Fruit fly (Drosophila melanogaster) whole organism, embryonic: ENCODE measurements around the gene IntS6.
A peak's percentile ranks its signal among the peaks of the same experiment; 100 is the strongest.

Experiments used
- Aef1 ChIP-seq: fragments of 200-800 bp; sonication (Bioruptor generic); IDR thresholded peaks from 3 replicates; pipeline ENCODE4 v1.3.6; 2022; ENCODE audit warnings: missing biosample characterization, missing genetic modification characterization
- Atf6 ChIP-seq: fragments of 200-800 bp; sonication (Bioruptor generic); IDR thresholded peaks from 2 replicates; pipeline ENCODE4 v1.3.6; 2022; ENCODE audit warnings: missing biosample characterization, missing genetic modification characterization
- Bdp1 ChIP-seq: fragments of 200-800 bp; sonication (Bioruptor generic); optimal IDR thresholded peaks from 3 replicates; lab custom pipeline; 2016; ENCODE audit warnings: missing biosample characterization, missing genetic modification characterization
- Bteb2 ChIP-seq: fragments of 200-800 bp; sonication (Bioruptor generic); optimal IDR thresholded peaks from 2 replicates; lab custom pipeline; 2016; ENCODE audit warnings: missing biosample characterization, missing genetic modification characterization
- CG10209 ChIP-seq: fragments of 200-800 bp; sonication (Bioruptor generic); optimal IDR thresholded peaks from 3 replicates; lab custom pipeline; 2017; ENCODE audit warnings: missing biosample characterization, mild to moderate bottlenecking, missing genetic modification characterization, missing genetic modification reagents
- CG10565 ChIP-seq: fragments of 200-800 bp; sonication (Bioruptor generic); optimal IDR thresholded peaks from 3 replicates; lab custom pipeline; 2016; ENCODE audit warnings: missing biosample characterization, mild to moderate bottlenecking, missing genetic modification characterization
- CG12299 ChIP-seq: fragments of 200-800 bp; sonication (Bioruptor generic); optimal IDR thresholded peaks from 2 replicates; lab custom pipeline; 2018; ENCODE audit warnings: missing biosample characterization, mild to moderate bottlenecking, missing genetic modification characterization
- CG12942 ChIP-seq: fragments of 200-800 bp; sonication (Bioruptor generic); optimal IDR thresholded peaks from 3 replicates; lab custom pipeline; 2016; ENCODE audit warnings: missing biosample characterization, missing genetic modification characterization
- CG1647 ChIP-seq: fragments of 200-800 bp; sonication (Bioruptor generic); optimal IDR thresholded peaks from 3 replicates; lab custom pipeline; 2016; ENCODE audit warnings: missing biosample characterization, missing genetic modification characterization
- CG17385 ChIP-seq: fragments of 200-800 bp; sonication (Bioruptor generic); optimal IDR thresholded peaks from 3 replicates; lab custom pipeline; 2018; ENCODE audit warnings: missing biosample characterization, mild to moderate bottlenecking, missing genetic modification characterization
- CG18764 ChIP-seq: fragments of 200-800 bp; sonication (Bioruptor generic); optimal IDR thresholded peaks from 3 replicates; lab custom pipeline; 2016; ENCODE audit warnings: missing biosample characterization, missing genetic modification characterization
- CG2678 ChIP-seq: fragments of 200-800 bp; sonication (Bioruptor generic); optimal IDR thresholded peaks from 3 replicates; lab custom pipeline; 2019; ENCODE audit warnings: missing biosample characterization, mild to moderate bottlenecking, missing genetic modification characterization, moderate library complexity
- CG2712 ChIP-seq: fragments of 200-800 bp; optimal IDR thresholded peaks from 3 replicates; lab custom pipeline; 2019; ENCODE audit warnings: missing biosample characterization, mild to moderate bottlenecking, missing genetic modification characterization, moderate library complexity
- CG3838 ChIP-seq: fragments of 200-800 bp; sonication (Bioruptor generic); optimal IDR thresholded peaks from 3 replicates; lab custom pipeline; 2016; ENCODE audit warnings: missing biosample characterization, missing genetic modification characterization
- CG4360 ChIP-seq: fragments of 200-800 bp; sonication (Bioruptor generic); IDR thresholded peaks from 2 replicates; pipeline ENCODE4 v1.3.6; 2022; ENCODE audit warnings: missing biosample characterization, missing genetic modification characterization
- CG5180 ChIP-seq: fragments of 200-800 bp; sonication (Bioruptor generic); optimal IDR thresholded peaks from 3 replicates; lab custom pipeline; 2017; ENCODE audit warnings: missing biosample characterization, missing genetic modification characterization, mild to moderate bottlenecking, moderate library complexity, missing genetic modification reagents
- CG5953 ChIP-seq: fragments of 200-800 bp; sonication (Bioruptor generic); IDR thresholded peaks from 2 replicates; pipeline ENCODE4 v1.3.6; 2022; ENCODE audit warnings: missing biosample characterization, missing genetic modification characterization
- CG6254 ChIP-seq: fragments of 200-800 bp; sonication (Bioruptor generic); optimal IDR thresholded peaks from 3 replicates; lab custom pipeline; 2017; ENCODE audit warnings: mild to moderate bottlenecking, missing biosample characterization, missing genetic modification reagents, missing genetic modification characterization
- CG8924 ChIP-seq: fragments of 200-800 bp; optimal IDR thresholded peaks from 3 replicates; lab custom pipeline; 2019; ENCODE audit warnings: missing biosample characterization, mild to moderate bottlenecking, missing genetic modification characterization, moderate library complexity
- CG9797 ChIP-seq: fragments of 200-800 bp; sonication (Bioruptor generic); optimal IDR thresholded peaks from 3 replicates; lab custom pipeline; 2018; ENCODE audit warnings: missing biosample characterization, mild to moderate bottlenecking, missing genetic modification characterization
- CG9876 ChIP-seq: fragments of 200-800 bp; sonication (Bioruptor generic); optimal IDR thresholded peaks from 2 replicates; lab custom pipeline; 2016; ENCODE audit warnings: missing biosample characterization, missing genetic modification characterization
- CkIIα-i1 ChIP-seq: fragments of 200-800 bp; sonication (Bioruptor generic); IDR thresholded peaks from 2 replicates; pipeline ENCODE4 v1.3.6; 2022; ENCODE audit warnings: missing biosample characterization, missing genetic modification characterization
- D ChIP-seq, 2 experiments: fragments of 200-800 bp in 1 of 2; fragments of >200 bp in 1 of 2; sonication (Bioruptor generic) in 1 of 2; optimal IDR thresholded peaks; 2 replicates in 1 of 2; 3 replicates in 1 of 2; lab custom pipeline; 2017; ENCODE audit warnings: mild to moderate bottlenecking in 1 of 2, missing biosample characterization in 1 of 2, missing genetic modification characterization in 1 of 2, missing genetic modification reagents in 1 of 2
- Dip3 ChIP-seq: fragments of 200-800 bp; sonication (Bioruptor generic); optimal IDR thresholded peaks from 3 replicates; lab custom pipeline; 2016; ENCODE audit warnings: missing biosample characterization, missing genetic modification characterization
- E2f2 ChIP-seq: fragments of 200-800 bp; sonication (Bioruptor generic); IDR thresholded peaks from 2 replicates; pipeline ENCODE4 v1.3.6; 2022; ENCODE audit warnings: missing biosample characterization, missing genetic modification characterization
- Elba2 ChIP-seq: fragments of 200-800 bp; sonication (Bioruptor generic); optimal IDR thresholded peaks from 3 replicates; lab custom pipeline; 2016; ENCODE audit warnings: missing biosample characterization, missing genetic modification characterization
- Hand ChIP-seq: fragments of 200-800 bp; sonication (Bioruptor generic); optimal IDR thresholded peaks from 2 replicates; lab custom pipeline; 2017; ENCODE audit warnings: mild to moderate bottlenecking, missing biosample characterization, missing genetic modification reagents, missing genetic modification characterization
- Hmr ChIP-seq: fragments of 200-800 bp; sonication (Bioruptor generic); optimal IDR thresholded peaks from 3 replicates; lab custom pipeline; 2017; ENCODE audit warnings: mild to moderate bottlenecking, missing biosample characterization, missing genetic modification reagents, missing genetic modification characterization
- Hr51 ChIP-seq, 2 experiments: fragments of 200-800 bp; sonication (Bioruptor generic); optimal IDR thresholded peaks; 2 replicates in 1 of 2; 3 replicates in 1 of 2; lab custom pipeline; 2016 to 2018; ENCODE audit warnings: missing biosample characterization in 2 of 2, missing genetic modification characterization in 2 of 2, mild to moderate bottlenecking in 1 of 2, moderate library complexity in 1 of 2
- Mes4 ChIP-seq: fragments of 200-800 bp; sonication (Bioruptor generic); optimal IDR thresholded peaks from 2 replicates; lab custom pipeline; 2016; ENCODE audit warnings: missing biosample characterization, missing genetic modification characterization
- cad ChIP-seq: fragments of >200 bp; optimal IDR thresholded peaks from 2 replicates; lab custom pipeline; 2017; ENCODE audit warnings: missing biosample characterization, missing genetic modification characterization
- dpn ChIP-seq, 2 experiments: fragments of 200-800 bp; sonication (Bioruptor generic); optimal IDR thresholded peaks; 3 replicates each; lab custom pipeline; 2016; ENCODE audit warnings: missing biosample characterization in 2 of 2, missing genetic modification characterization in 2 of 2
- exex ChIP-seq: fragments of 200-800 bp; sonication (Bioruptor generic); optimal IDR thresholded peaks from 4 replicates; lab custom pipeline; 2018; ENCODE audit warnings: missing biosample characterization, mild to moderate bottlenecking, missing genetic modification characterization, moderate library complexity
- eyg ChIP-seq: fragments of 200-800 bp; sonication (Bioruptor generic); optimal IDR thresholded peaks from 3 replicates; lab custom pipeline; 2016; ENCODE audit warnings: missing biosample characterization, missing genetic modification characterization
- fd64A ChIP-seq: fragments of 200-800 bp; sonication (Bioruptor generic); optimal IDR thresholded peaks from 3 replicates; lab custom pipeline; 2018; ENCODE audit warnings: missing biosample characterization, mild to moderate bottlenecking, missing genetic modification characterization
- gsb ChIP-seq: fragments of 200-800 bp; sonication (Bioruptor generic); IDR thresholded peaks from 2 replicates; pipeline ENCODE4 v1.3.6; 2022; ENCODE audit warnings: missing biosample characterization, missing genetic modification characterization
- h ChIP-seq: fragments of >200 bp; optimal IDR thresholded peaks from 2 replicates; lab custom pipeline; 2017
- hb ChIP-seq: fragments of 200-800 bp; sonication (Bioruptor generic); IDR thresholded peaks from 3 replicates; pipeline ENCODE4 v1.3.6; 2022; ENCODE audit warnings: missing biosample characterization, missing genetic modification characterization; ENCODE audit not compliant: partially characterized antibody
- jumu ChIP-seq: fragments of 200-800 bp; sonication (Bioruptor generic); optimal IDR thresholded peaks from 3 replicates; lab custom pipeline; 2016; ENCODE audit warnings: missing biosample characterization, missing genetic modification characterization
- knrl ChIP-seq: fragments of 200-800 bp; sonication (Bioruptor generic); IDR thresholded peaks from 3 replicates; pipeline ENCODE4 v1.3.6; 2022; ENCODE audit warnings: missing biosample characterization, missing genetic modification characterization; ENCODE audit not compliant: partially characterized antibody
- oc ChIP-seq: fragments of 200-800 bp; sonication (Bioruptor generic); optimal IDR thresholded peaks from 2 replicates; lab custom pipeline; 2018; ENCODE audit warnings: missing biosample characterization, mild to moderate bottlenecking, missing genetic modification characterization, moderate library complexity
- otp ChIP-seq: fragments of 200-800 bp; sonication (Bioruptor generic); IDR thresholded peaks from 3 replicates; pipeline ENCODE4, ENCODE4 v1.3.6; 2022; ENCODE audit warnings: missing biosample characterization, missing genetic modification characterization
- prd ChIP-seq, 3 experiments: fragments of >200 bp in 2 of 3; fragments of 200-800 bp in 1 of 3; sonication (Bioruptor generic) in 1 of 3; optimal IDR thresholded peaks in 2 of 3; IDR thresholded peaks in 1 of 3; 2 replicates in 2 of 3; 3 replicates in 1 of 3; pipeline versions ENCODE4 v1.3.6 to Lab custom; 2017 to 2022; ENCODE audit warnings: missing biosample characterization in 1 of 3, missing genetic modification characterization in 1 of 3
- salm ChIP-seq: fragments of 200-800 bp; sonication (Bioruptor generic); optimal IDR thresholded peaks from 2 replicates; lab custom pipeline; 2018; ENCODE audit warnings: missing biosample characterization, mild to moderate bottlenecking, missing genetic modification characterization
- slbo ChIP-seq: fragments of 200-800 bp; sonication (Bioruptor generic); IDR thresholded peaks from 2 replicates; pipeline ENCODE4 v1.3.6; 2022; ENCODE audit warnings: missing biosample characterization, missing genetic modification characterization
- tin ChIP-seq: fragments of 200-800 bp; sonication (Bioruptor generic); optimal IDR thresholded peaks from 3 replicates; lab custom pipeline; 2016; ENCODE audit warnings: missing biosample characterization, missing genetic modification characterization
- yki ChIP-seq: fragments of >200 bp; optimal IDR thresholded peaks from 3 replicates; lab custom pipeline; 2018
- z ChIP-seq: fragments of 200-800 bp; sonication (Bioruptor generic); IDR thresholded peaks from 3 replicates; pipeline ENCODE4 v1.3.6; 2022; ENCODE audit warnings: missing biosample characterization, missing genetic modification characterization
- zen2 ChIP-seq: fragments of 200-800 bp; sonication (Bioruptor generic); IDR thresholded peaks from 3 replicates; pipeline ENCODE4 v1.3.6; 2022; ENCODE audit warnings: missing biosample characterization, missing genetic modification characterization; ENCODE audit not compliant: partially characterized antibody

Gene IntS6

dm6 chrX:5717741-5718475 lies 29.1 kb downstream of the IntS6 start, which contains the start of gene CG33080 (continued):
- no peak for TF ChIP-seq D (optimal IDR thresholded peaks at IDR 0.05; lab: Kevin White, UChicago)
- no peak for TF ChIP-seq D (GFP tag; optimal IDR thresholded peaks at IDR 0.05; lab: Kevin White, UChicago)
- TF ChIP-seq Bdp1 (GFP tag; lab: Kevin White, UChicago): no peak
- no peak for TF ChIP-seq exex (tag; lab: Kevin White, UChicago)
- TF ChIP-seq cad (GFP tag; lab: Kevin White, UChicago): no peak
- TF ChIP-seq z: no peak
- no peak for TF ChIP-seq CG18764
- TF ChIP-seq CG2678 (tag; lab: Kevin White, UChicago): peak; percentile 12
- TF ChIP-seq knrl (GFP tag; lab: Robert Waterston, UW): 0 out of 3 replicates have a peak, but pooled peaks have one; percentile 14
- peak; percentile 34; the same call in 1 of the 3 replicates for TF ChIP-seq Aef1 (GFP tag; lab: Robert Waterston, UW)
- no peak for TF ChIP-seq E2f2
- no peak for TF ChIP-seq CG17385
- no peak for TF ChIP-seq salm
- no peak for TF ChIP-seq tin (GFP tag; lab: Kevin White, UChicago)
- TF ChIP-seq CG3838 (GFP tag; lab: Kevin White, UChicago): no peak
- TF ChIP-seq dpn (GFP tag; optimal IDR thresholded peaks at IDR 0.05; lab: Kevin White, UChicago): no peak
- no peak for TF ChIP-seq CG1647 (GFP tag; lab: Kevin White, UChicago)
- no peak for TF ChIP-seq fd64A (GFP tag; lab: Kevin White, UChicago)
- no peak for TF ChIP-seq CG2712 (tag; lab: Kevin White, UChicago)
- peak; percentile 40; the same call in 1 of the 2 replicates for TF ChIP-seq slbo
- TF ChIP-seq Atf6: 0 out of 2 replicates have a peak, but pooled peaks have one; percentile 13
- no peak for TF ChIP-seq h (lab: Kevin White, UChicago)
- TF ChIP-seq Dip3 (GFP tag; lab: Kevin White, UChicago): no peak
- TF ChIP-seq hb: no peak
- TF ChIP-seq CG12299 (tag; lab: Kevin White, UChicago): no peak
- TF ChIP-seq zen2: no peak
- no peak for TF ChIP-seq Mes4 (GFP tag; lab: Kevin White, UChicago)
- TF ChIP-seq CG9797 (GFP tag; lab: Kevin White, UChicago): no peak
- no peak for TF ChIP-seq yki (lab: Kevin White, UChicago)
- TF ChIP-seq CG12942 (GFP tag; lab: Kevin White, UChicago): no peak
- TF ChIP-seq CG5953 (GFP tag; lab: Robert Waterston, UW): no peak
- no peak for TF ChIP-seq CG10209
- TF ChIP-seq otp (GFP tag; lab: Robert Waterston, UW): no peak
- TF ChIP-seq Hr51 (GFP tag; optimal IDR thresholded peaks at IDR 0.05; lab: Kevin White, UChicago): peak in 1 of 2 experiments; percentile 17
- TF ChIP-seq Bteb2 (GFP tag; lab: Kevin White, UChicago): no peak
- no peak for TF ChIP-seq CkIIα-i1
- TF ChIP-seq CG8924 (tag; lab: Kevin White, UChicago): no peak
- no peak for TF ChIP-seq CG6254
- TF ChIP-seq oc (tag; lab: Kevin White, UChicago): no peak
- TF ChIP-seq CG4360 (GFP tag; lab: Robert Waterston, UW): no peak
- no peak for TF ChIP-seq Hand (GFP tag; lab: Kevin White, UChicago)
- TF ChIP-seq prd (optimal IDR thresholded peaks at IDR 0.05; lab: Kevin White, UChicago): no peak
- TF ChIP-seq prd (GFP tag; IDR thresholded peaks at IDR 0.05; lab: Robert Waterston, UW): peak; percentile 28; the same call in 1 of the 3 replicates
- no peak for TF ChIP-seq CG10565 (GFP tag; lab: Kevin White, UChicago)
- no peak for TF ChIP-seq Elba2
- TF ChIP-seq CG5180 (GFP tag; lab: Kevin White, UChicago): no peak
- no peak for TF ChIP-seq eyg (GFP tag; lab: Kevin White, UChicago)
- TF ChIP-seq Hmr (GFP tag; lab: Kevin White, UChicago): peak; percentile 29
- no peak for TF ChIP-seq CG9876 (GFP tag; lab: Kevin White, UChicago)
- TF ChIP-seq gsb (GFP tag; lab: Robert Waterston, UW): no peak
- TF ChIP-seq jumu: no peak
